Worm (Caenorhabditis elegans): Measurements from ENCODE around the gene gfat-2.

ce11 chrIV:11438255-11438654 lies 28.2 kb downstream of the gfat-2 start:
- TF ChIP-seq crh-2 (tag; optimal IDR thresholded peaks at IDR 0.05): no peak
- no peak for TF ChIP-seq egl-27 (tag; optimal IDR thresholded peaks at IDR 0.05)
- no peak for TF ChIP-seq nhr-23 (tag; optimal IDR thresholded peaks at IDR 0.05)
- TF ChIP-seq nhr-21 (tag; optimal IDR thresholded peaks at IDR 0.05): no peak

Data from whole organism, L2 larva.